Worm (Caenorhabditis elegans) whole organism, L3 larva: ENCODE results near the gene nhr-187.

Experiments used
- R02D3.7 ChIP-seq: fragments of 150-350 bp; optimal IDR thresholded peaks from 2 replicates; lab custom pipeline; 2014; ENCODE audit warnings: missing biosample characterization, missing genetic modification characterization
- ama-1 ChIP-seq: fragments of 150-350 bp; optimal IDR thresholded peaks from 2 replicates; lab custom pipeline; 2018
- ceh-16 ChIP-seq: sonication (generic microtip); optimal IDR thresholded peaks from 2 replicates; lab custom pipeline; 2017; ENCODE audit warnings: missing biosample characterization, missing genetic modification characterization
- ceh-28 ChIP-seq: fragments of 150-350 bp; optimal IDR thresholded peaks from 2 replicates; lab custom pipeline; 2014; ENCODE audit warnings: missing biosample characterization, missing genetic modification reagents, missing genetic modification characterization
- ceh-82 ChIP-seq: fragments of 150-350 bp; optimal IDR thresholded peaks from 2 replicates; lab custom pipeline; 2014; ENCODE audit warnings: missing biosample characterization, missing genetic modification characterization
- ceh-9 ChIP-seq: sonication (generic microtip); optimal IDR thresholded peaks from 2 replicates; lab custom pipeline; 2018; ENCODE audit warnings: missing biosample characterization, missing genetic modification characterization
- egl-5 ChIP-seq: fragments of 150-350 bp; optimal IDR thresholded peaks from 2 replicates; lab custom pipeline; 2017; ENCODE audit warnings: missing biosample characterization, missing genetic modification reagents, missing genetic modification characterization, inconsistent platforms
- elt-1 ChIP-seq: fragments of 150-350 bp; optimal IDR thresholded peaks from 2 replicates; lab custom pipeline; 2014; ENCODE audit warnings: missing biosample characterization, missing genetic modification characterization
- elt-3 ChIP-seq, 3 experiments: fragments of 150-350 bp in 1 of 3; sonication (generic microtip) in 2 of 3; optimal IDR thresholded peaks; 2 replicates in 2 of 3; 4 replicates in 1 of 3; lab custom pipeline; 2014 to 2017; ENCODE audit warnings: missing biosample characterization in 3 of 3, missing genetic modification characterization in 3 of 3
- eor-1 ChIP-seq, 2 experiments: fragments of 150-350 bp; optimal IDR thresholded peaks; 2 replicates each; lab custom pipeline; 2014 to 2018; ENCODE audit warnings: missing biosample characterization in 2 of 2, missing genetic modification characterization in 2 of 2
- fkh-10 ChIP-seq: sonication (generic microtip); optimal IDR thresholded peaks from 2 replicates; lab custom pipeline; 2017; ENCODE audit warnings: missing biosample characterization, missing genetic modification reagents, missing genetic modification characterization
- fkh-2 ChIP-seq: fragments of 150-350 bp; optimal IDR thresholded peaks from 2 replicates; lab custom pipeline; 2014; ENCODE audit warnings: missing biosample characterization, missing genetic modification reagents, missing genetic modification characterization
- fos-1 ChIP-seq: fragments of 150-350 bp; optimal IDR thresholded peaks from 2 replicates; lab custom pipeline; 2014; ENCODE audit warnings: missing biosample characterization, missing genetic modification characterization
- hmg-11 ChIP-seq: sonication (generic microtip); optimal IDR thresholded peaks from 2 replicates; lab custom pipeline; 2016; ENCODE audit warnings: missing genetic modification characterization, missing compliant biosample characterization
- jun-1 ChIP-seq: fragments of 150-350 bp; optimal IDR thresholded peaks from 2 replicates; lab custom pipeline; 2014; ENCODE audit warnings: missing biosample characterization, missing genetic modification reagents, missing genetic modification characterization
- lin-39 ChIP-seq: fragments of 150-350 bp; optimal IDR thresholded peaks from 2 replicates; lab custom pipeline; 2018; ENCODE audit warnings: missing biosample characterization, missing genetic modification reagents, missing genetic modification characterization
- lsy-12 ChIP-seq: sonication (generic microtip); optimal IDR thresholded peaks from 2 replicates; lab custom pipeline; 2016; ENCODE audit warnings: mild to moderate bottlenecking, missing genetic modification characterization, missing compliant biosample characterization
- mdl-1 ChIP-seq: fragments of 150-350 bp; optimal IDR thresholded peaks from 2 replicates; lab custom pipeline; 2014; ENCODE audit warnings: missing biosample characterization, missing genetic modification characterization
- mml-1 ChIP-seq: fragments of 150-350 bp; sonication (generic microtip); optimal IDR thresholded peaks from 3 replicates; lab custom pipeline; 2014; ENCODE audit warnings: missing biosample characterization, missing genetic modification characterization
- nfya-1 ChIP-seq: sonication (generic microtip); optimal IDR thresholded peaks from 2 replicates; lab custom pipeline; 2017; ENCODE audit warnings: missing genetic modification characterization, mild to moderate bottlenecking, missing compliant biosample characterization, antibody characterized with exemption, moderate library complexity; ENCODE audit not compliant: insufficient read depth
- nhr-11 ChIP-seq: fragments of 150-350 bp; optimal IDR thresholded peaks from 2 replicates; lab custom pipeline; 2014; ENCODE audit warnings: missing biosample characterization, missing genetic modification characterization
- nhr-12 ChIP-seq: fragments of 150-350 bp; optimal IDR thresholded peaks from 2 replicates; lab custom pipeline; 2014; ENCODE audit warnings: missing biosample characterization, missing genetic modification characterization
- nhr-23 ChIP-seq: fragments of 150-350 bp; optimal IDR thresholded peaks from 2 replicates; lab custom pipeline; 2014; ENCODE audit warnings: missing biosample characterization, missing genetic modification reagents, missing genetic modification characterization
- nhr-237 ChIP-seq: fragments of 150-350 bp; optimal IDR thresholded peaks from 2 replicates; lab custom pipeline; 2014; ENCODE audit warnings: missing biosample characterization, missing genetic modification characterization
- nhr-25 ChIP-seq: sonication (generic microtip); optimal IDR thresholded peaks from 2 replicates; lab custom pipeline; 2017; ENCODE audit warnings: missing biosample characterization, missing genetic modification characterization
- nhr-43 ChIP-seq: sonication (generic microtip); optimal IDR thresholded peaks from 2 replicates; lab custom pipeline; 2016; ENCODE audit warnings: mild to moderate bottlenecking, missing genetic modification characterization, missing compliant biosample characterization; ENCODE audit not compliant: poor library complexity, severe bottlenecking
- nhr-67 ChIP-seq: fragments of 150-350 bp; optimal IDR thresholded peaks from 2 replicates; lab custom pipeline; 2014; ENCODE audit warnings: missing biosample characterization, missing genetic modification characterization
- nhr-76 ChIP-seq: fragments of 150-350 bp; sonication (generic microtip); optimal IDR thresholded peaks from 5 replicates; lab custom pipeline; 2014; ENCODE audit warnings: missing biosample characterization, missing genetic modification characterization
- nhr-77 ChIP-seq: fragments of 150-350 bp; optimal IDR thresholded peaks from 2 replicates; lab custom pipeline; 2014; ENCODE audit warnings: missing biosample characterization, missing genetic modification characterization
- pha-4 ChIP-seq: fragments of 150-350 bp; optimal IDR thresholded peaks from 2 replicates; lab custom pipeline; 2014; ENCODE audit warnings: missing biosample characterization, missing genetic modification reagents, missing genetic modification characterization
- pqm-1 ChIP-seq: fragments of 150-350 bp; optimal IDR thresholded peaks from 2 replicates; lab custom pipeline; 2017; ENCODE audit warnings: missing biosample characterization, missing genetic modification characterization, inconsistent platforms
- sea-2 ChIP-seq: fragments of 150-350 bp; sonication (generic microtip); optimal IDR thresholded peaks from 4 replicates; lab custom pipeline; 2014; ENCODE audit warnings: missing biosample characterization, missing genetic modification reagents, missing genetic modification characterization
- skn-1 ChIP-seq: fragments of 150-350 bp; optimal IDR thresholded peaks from 2 replicates; lab custom pipeline; 2014; ENCODE audit warnings: missing biosample characterization, missing genetic modification characterization
- unc-62 ChIP-seq: fragments of 150-350 bp; sonication (generic microtip); optimal IDR thresholded peaks from 4 replicates; lab custom pipeline; 2014; ENCODE audit warnings: missing biosample characterization, missing genetic modification reagents, missing genetic modification characterization
- zag-1 ChIP-seq: fragments of 150-350 bp; optimal IDR thresholded peaks from 2 replicates; lab custom pipeline; 2014; ENCODE audit warnings: missing biosample characterization, missing genetic modification characterization
- ztf-11 ChIP-seq: fragments of 150-350 bp; optimal IDR thresholded peaks from 2 replicates; lab custom pipeline; 2014; ENCODE audit warnings: missing biosample characterization, missing genetic modification characterization
- ztf-4 ChIP-seq: fragments of 150-350 bp; optimal IDR thresholded peaks from 2 replicates; lab custom pipeline; 2014; ENCODE audit warnings: missing biosample characterization, missing genetic modification characterization

Gene nhr-187

ce11 chrV:3900102-3900501, 37.4 kb upstream of the nhr-187 start, which contains the start of gene irld-22:
irld-22 (minus strand) TSS chrV:3900202.
- TF ChIP-seq elt-1 (tag; lab: Kevin White, UChicago) (no peak), fkh-10 (GFP tag; lab: Kevin White, UChicago) (no peak), mml-1 (tag; lab: Kevin White, UChicago) (no peak), nhr-67 (tag; lab: Kevin White, UChicago) (no peak), skn-1 (no peak), zag-1 (tag; lab: Kevin White, UChicago) (no peak), eor-1 (tag; optimal IDR thresholded peaks at IDR 0.05; lab: Kevin White, UChicago) (no peak), nhr-43 (tag; lab: Kevin White, UChicago) (no peak), nhr-12 (no peak), ztf-4 (no peak)

- TF ChIP-seq nhr-76 (tag; lab: Kevin White, UChicago) (no peak), sea-2 (GFP tag; lab: Kevin White, UChicago) (no peak), lsy-12 (tag; lab: Kevin White, UChicago) (no peak), elt-3 (tag; optimal IDR thresholded peaks at IDR 0.05; lab: Kevin White, UChicago) (no peak), nhr-23 (no peak), nhr-237 (no peak), ztf-4 (no peak), egl-5 (tag; lab: Kevin White, UChicago) (no peak), eor-1 (tag; optimal IDR thresholded peaks at IDR 0.05; lab: Kevin White, UChicago) (no peak), nhr-43 (tag; lab: Kevin White, UChicago) (no peak), zag-1 (tag; lab: Kevin White, UChicago) (no peak), jun-1 (tag; lab: Kevin White, UChicago) (no peak), ztf-11 (no peak)
Observed at ce11 chrV:3896018-3896417, 33.3 kb upstream of the nhr-187 start.

ce11 chrV:3894661-3895060, 31.9 kb upstream of the nhr-187 start, which contains the start of gene sre-9:
sre-9 (plus strand) TSS chrV:3894961.
- TF ChIP-seq unc-62 (no peak), sea-2 (GFP tag; lab: Kevin White, UChicago) (no peak), eor-1 (tag; optimal IDR thresholded peaks at IDR 0.05; lab: Kevin White, UChicago) (no peak), nhr-11 (no peak), nhr-237 (no peak)

ce11 chrV:3892361-3892904, 29.7 kb upstream of the nhr-187 start, which contains the start of gene C17E7.4:
C17E7.4 (plus strand) TSS chrV:3892854.
- TF ChIP-seq mml-1 (tag; lab: Kevin White, UChicago) (no peak), mdl-1 (tag; lab: Kevin White, UChicago) (no peak), nfya-1 (no peak), ceh-82 (no peak), ztf-11 (no peak)

- TF ChIP-seq pha-4 (tag; lab: Kevin White, UChicago) (no peak), zag-1 (tag; lab: Kevin White, UChicago) (no peak), ama-1 (no peak), skn-1 (no peak), ztf-4 (no peak), fos-1 (no peak), sea-2 (GFP tag; lab: Kevin White, UChicago) (no peak), nhr-237 (no peak), nhr-67 (tag; lab: Kevin White, UChicago) (no peak), lsy-12 (tag; lab: Kevin White, UChicago) (no peak), nhr-23 (no peak), nhr-11 (no peak), ztf-11 (no peak), jun-1 (tag; lab: Kevin White, UChicago) (no peak), mml-1 (tag; lab: Kevin White, UChicago) (no peak), ceh-9 (tag; lab: Kevin White, UChicago) (no peak), mdl-1 (tag; lab: Kevin White, UChicago) (no peak), pqm-1 (tag; lab: Kevin White, UChicago) (no peak)
Observed at ce11 chrV:3891919-3892318, 29.2 kb upstream of the nhr-187 start, which contains the start of gene C17E7.12. C17E7.12 (minus strand) TSS chrV:3892019.

ce11 chrV:3890761-3891160, 28.0 kb upstream of the nhr-187 start, which contains the start of gene C17E7.9:
C17E7.9 (minus strand) TSS chrV:3890861.
- TF ChIP-seq nhr-77 (tag; lab: Kevin White, UChicago), result no peak
- TF ChIP-seq ceh-28, result no peak
- TF ChIP-seq ceh-9 (tag; lab: Kevin White, UChicago), result no peak
- no peak for TF ChIP-seq ceh-16 (tag; lab: Kevin White, UChicago)
- TF ChIP-seq hmg-11, result no peak
- no peak for TF ChIP-seq nhr-11
- TF ChIP-seq egl-5 (tag; lab: Kevin White, UChicago), result no peak
- no peak for TF ChIP-seq mml-1 (tag; lab: Kevin White, UChicago)
- TF ChIP-seq nhr-76 (tag; lab: Kevin White, UChicago), result no peak
- no peak for TF ChIP-seq lin-39
- TF ChIP-seq nhr-25 (tag; lab: Kevin White, UChicago), result no peak
- no peak for TF ChIP-seq ztf-11
- TF ChIP-seq nfya-1, result no peak
- no peak for TF ChIP-seq R02D3.7 (tag; lab: Kevin White, UChicago)
- TF ChIP-seq fkh-2, result no peak
- no peak for TF ChIP-seq sea-2 (GFP tag; lab: Kevin White, UChicago)
